Worm (Caenorhabditis elegans) whole organism, late embryonic: Measurements from ENCODE around the gene nhr-16.

Experiments
- K02D7.2 ChIP-seq: sonication (generic microtip); optimal IDR thresholded peaks from 2 replicates; lab custom pipeline; 2017; ENCODE audit warnings: mild to moderate bottlenecking, missing genetic modification characterization, missing compliant biosample characterization
- Y22D7AL.16 ChIP-seq: sonication (generic microtip); optimal IDR thresholded peaks from 2 replicates; lab custom pipeline; 2016; ENCODE audit warnings: missing genetic modification characterization, missing compliant biosample characterization
- ahr-1 ChIP-seq: sonication (generic microtip); optimal IDR thresholded peaks from 2 replicates; lab custom pipeline; 2016; ENCODE audit warnings: missing genetic modification characterization, missing compliant biosample characterization
- ceh-2 ChIP-seq: sonication (generic microtip); optimal IDR thresholded peaks from 2 replicates; lab custom pipeline; 2016; ENCODE audit warnings: missing genotype, missing genetic modification characterization, missing compliant biosample characterization
- ceh-22 ChIP-seq: sonication (generic microtip); optimal IDR thresholded peaks from 2 replicates; lab custom pipeline; 2017; ENCODE audit warnings: missing biosample characterization, missing genetic modification characterization
- ceh-30 ChIP-seq: fragments of 150-350 bp; optimal IDR thresholded peaks from 2 replicates; lab custom pipeline; 2014; ENCODE audit warnings: missing biosample characterization, missing genetic modification characterization
- ceh-34 ChIP-seq: sonication (generic microtip); optimal IDR thresholded peaks from 2 replicates; lab custom pipeline; 2016; ENCODE audit warnings: mild to moderate bottlenecking, missing genetic modification characterization, missing compliant biosample characterization
- ceh-45 ChIP-seq: fragments of 200-800 bp; sonication (Bioruptor generic); IDR thresholded peaks from 2 replicates; pipeline ENCODE4 v1.3.6; 2022; ENCODE audit warnings: missing genetic modification reagents, missing genetic modification characterization, missing compliant biosample characterization
- ceh-48 ChIP-seq: sonication (generic microtip); optimal IDR thresholded peaks from 2 replicates; lab custom pipeline; 2016; ENCODE audit warnings: missing genetic modification characterization, inconsistent platforms, missing compliant biosample characterization
- ceh-9 ChIP-seq: sonication (generic microtip); optimal IDR thresholded peaks from 2 replicates; lab custom pipeline; 2016; ENCODE audit warnings: mild to moderate bottlenecking, missing genetic modification characterization, inconsistent platforms, missing compliant biosample characterization
- che-1 ChIP-seq: sonication (generic microtip); optimal IDR thresholded peaks from 2 replicates; lab custom pipeline; 2016; ENCODE audit warnings: mild to moderate bottlenecking, missing genetic modification characterization, missing compliant biosample characterization
- dmd-4 ChIP-seq: sonication (generic microtip); optimal IDR thresholded peaks from 2 replicates; lab custom pipeline; 2016; ENCODE audit warnings: borderline replicate concordance, missing genetic modification characterization, missing compliant biosample characterization
- elt-2 ChIP-seq: sonication (generic microtip); optimal IDR thresholded peaks from 2 replicates; lab custom pipeline; 2016; ENCODE audit warnings: missing genetic modification reagents, missing genetic modification characterization, missing compliant biosample characterization
- elt-4 ChIP-seq: sonication (generic microtip); optimal IDR thresholded peaks from 2 replicates; lab custom pipeline; 2016; ENCODE audit warnings: missing genetic modification characterization, missing compliant biosample characterization
- ets-4 ChIP-seq: sonication (generic microtip); optimal IDR thresholded peaks from 2 replicates; lab custom pipeline; 2016; ENCODE audit warnings: missing genetic modification characterization, missing compliant biosample characterization
- eyg-1 ChIP-seq: sonication (generic microtip); optimal IDR thresholded peaks from 2 replicates; lab custom pipeline; 2016; ENCODE audit warnings: missing genotype, missing genetic modification characterization, missing compliant biosample characterization
- fkh-10 ChIP-seq: fragments of 150-350 bp; optimal IDR thresholded peaks from 2 replicates; lab custom pipeline; 2014; ENCODE audit warnings: missing biosample characterization, missing genetic modification reagents, missing genetic modification characterization
- gmeb-2 ChIP-seq: sonication (generic microtip); optimal IDR thresholded peaks from 2 replicates; lab custom pipeline; 2016; ENCODE audit warnings: missing genetic modification characterization, inconsistent platforms, missing compliant biosample characterization
- hlh-13 ChIP-seq: fragments of 200-800 bp; sonication (Bioruptor generic); optimal IDR thresholded peaks from 2 replicates; lab custom pipeline; 2018; ENCODE audit warnings: mild to moderate bottlenecking, missing genetic modification characterization, missing compliant biosample characterization
- hlh-15 ChIP-seq: sonication (generic microtip); optimal IDR thresholded peaks from 2 replicates; lab custom pipeline; 2016; ENCODE audit warnings: missing genetic modification characterization, missing compliant biosample characterization
- hlh-8 ChIP-seq: sonication (generic microtip); optimal IDR thresholded peaks from 2 replicates; lab custom pipeline; 2016; ENCODE audit warnings: missing genotype, missing genetic modification characterization, missing compliant biosample characterization
- lin-11 ChIP-seq: fragments of 200-800 bp; sonication (Bioruptor generic); optimal IDR thresholded peaks from 2 replicates; lab custom pipeline; 2018; ENCODE audit warnings: mild to moderate bottlenecking, missing genetic modification characterization, missing compliant biosample characterization
- nfya-1 ChIP-seq: sonication (generic microtip); optimal IDR thresholded peaks from 2 replicates; lab custom pipeline; 2017; ENCODE audit warnings: missing genetic modification characterization, mild to moderate bottlenecking, missing compliant biosample characterization, antibody characterized with exemption, moderate library complexity
- npax-4 ChIP-seq: sonication (generic microtip); optimal IDR thresholded peaks from 2 replicates; lab custom pipeline; 2016; ENCODE audit warnings: missing genetic modification characterization, missing compliant biosample characterization
- odd-2 ChIP-seq: sonication (generic microtip); optimal IDR thresholded peaks from 2 replicates; lab custom pipeline; 2017; ENCODE audit warnings: antibody characterized with exemption, mild to moderate bottlenecking, missing genetic modification characterization, missing compliant biosample characterization
- pat-9 ChIP-seq: fragments of 200-800 bp; sonication (Bioruptor generic); optimal IDR thresholded peaks from 2 replicates; lab custom pipeline; 2018; ENCODE audit warnings: mild to moderate bottlenecking, missing genetic modification characterization, moderate library complexity, missing compliant biosample characterization
- pax-1 ChIP-seq: fragments of 150-350 bp; optimal IDR thresholded peaks from 2 replicates; lab custom pipeline; 2014; ENCODE audit warnings: missing biosample characterization, missing genetic modification characterization
- pha-4 ChIP-seq: fragments of 150-350 bp; optimal IDR thresholded peaks from 2 replicates; lab custom pipeline; 2018; ENCODE audit warnings: missing biosample characterization, missing genetic modification reagents, missing genetic modification characterization
- sox-2 ChIP-seq: fragments of 200-800 bp; sonication (Bioruptor generic); IDR thresholded peaks from 2 replicates; pipeline ENCODE4 v1.3.6; 2022; ENCODE audit warnings: missing genetic modification reagents, missing genetic modification characterization, missing compliant biosample characterization
- syd-9 ChIP-seq: sonication (generic microtip); optimal IDR thresholded peaks from 2 replicates; lab custom pipeline; 2016; ENCODE audit warnings: mild to moderate bottlenecking, missing genetic modification characterization, moderate library complexity, missing compliant biosample characterization
- tbx-2 ChIP-seq: sonication (generic microtip); optimal IDR thresholded peaks from 2 replicates; lab custom pipeline; 2016; ENCODE audit warnings: missing genetic modification characterization, missing compliant biosample characterization
- ttx-3 ChIP-seq: sonication (generic microtip); optimal IDR thresholded peaks from 2 replicates; lab custom pipeline; 2016; ENCODE audit warnings: missing genetic modification reagents, missing genetic modification characterization, missing compliant biosample characterization
- unc-42 ChIP-seq: sonication (generic microtip); optimal IDR thresholded peaks from 2 replicates; lab custom pipeline; 2016; ENCODE audit warnings: missing genotype, missing genetic modification characterization, missing compliant biosample characterization
- zip-5 ChIP-seq: sonication (generic microtip); optimal IDR thresholded peaks from 2 replicates; lab custom pipeline; 2016; ENCODE audit warnings: missing genetic modification characterization, missing compliant biosample characterization

Gene nhr-16

ce11 chrII:4409650-4410049 is 29.0 kb upstream of the nhr-16 start:
- TF ChIP-seq pha-4 (tag; lab: Kevin White, UChicago) (no peak), nfya-1 (tag; lab: Kevin White, UChicago) (peak; percentile 88), odd-2 (tag; lab: Kevin White, UChicago) (no peak), sox-2 (GFP tag; lab: Robert Waterston, UW) (no peak), ceh-48 (tag; lab: Kevin White, UChicago) (no peak), unc-42 (no peak)

DNA sequence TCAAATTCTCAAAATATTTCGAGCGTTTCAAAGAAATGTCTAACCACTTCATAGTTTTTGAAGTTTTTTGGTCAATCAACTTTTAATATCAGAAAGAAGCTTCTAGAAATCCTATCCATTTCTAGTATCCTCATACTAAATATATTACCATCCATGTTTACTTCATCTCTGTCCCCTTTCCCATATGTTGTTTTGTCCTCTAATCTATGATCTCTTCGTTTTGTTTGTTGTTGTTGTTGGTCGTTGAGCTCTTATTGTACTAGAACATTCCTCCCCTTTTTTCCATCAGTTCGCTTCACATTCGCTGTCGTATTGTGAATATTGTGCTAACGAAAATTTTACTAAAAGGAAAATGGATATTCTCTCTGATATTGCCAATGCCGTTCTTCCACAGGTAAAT is 21.3 kb upstream of the nhr-16 start, which contains the start of gene sod-5:
Gene sod-5 (plus strand): TSS at position 301 of the 400 bp plus-strand sequence.
- TF ChIP-seq zip-5 (tag; lab: Kevin White, UChicago) = no peak
- TF ChIP-seq Y22D7AL.16 = no peak
- TF ChIP-seq ttx-3 (tag; lab: Kevin White, UChicago) = no peak
- TF ChIP-seq gmeb-2 = no peak
- no peak for TF ChIP-seq K02D7.2 (tag; lab: Kevin White, UChicago)
- TF ChIP-seq hlh-13 = no peak
- no peak for TF ChIP-seq ets-4 (tag; lab: Kevin White, UChicago)
- TF ChIP-seq lin-11 (tag; lab: Kevin White, UChicago) = no peak
- TF ChIP-seq ceh-45 = no peak
- TF ChIP-seq pat-9 (tag; lab: Kevin White, UChicago) = no peak
- TF ChIP-seq hlh-15 (tag; lab: Kevin White, UChicago) = no peak
- TF ChIP-seq hlh-8 (tag; lab: Kevin White, UChicago) = no peak

- TF ChIP-seq pax-1 (no peak), ceh-2 (tag; lab: Kevin White, UChicago) (no peak), ceh-22 (tag; lab: Kevin White, UChicago) (no peak), zip-5 (tag; lab: Kevin White, UChicago) (no peak), tbx-2 (tag; lab: Kevin White, UChicago) (no peak), Y22D7AL.16 (no peak), ceh-30 (tag; lab: Kevin White, UChicago) (no peak), hlh-15 (tag; lab: Kevin White, UChicago) (no peak), che-1 (tag; lab: Kevin White, UChicago) (no peak), syd-9 (tag; lab: Kevin White, UChicago) (no peak), ahr-1 (tag; lab: Kevin White, UChicago) (no peak), ceh-9 (no peak), dmd-4 (tag; lab: Kevin White, UChicago) (no peak)
These were observed 18.6 kb upstream of the nhr-16 start, which contains the start of gene bpnt-1 for ce11 chrII:4419956-4420355. Gene bpnt-1, plus strand, starts transcription at chrII:4420256.

ce11 chrII:4424807-4425206 is 13.8 kb upstream of the nhr-16 start, which contains the start of the genes dcaf-13 and toe-1:
Gene dcaf-13, minus strand, starts transcription at chrII:4424902.
Gene toe-1, plus strand, starts transcription at chrII:4425167.
- TF ChIP-seq elt-2 (peak; percentile 8), fkh-10 (GFP tag; lab: Kevin White, UChicago) (no peak)
- TF ChIP-seq, all 69 proteins: peak for 1

DNA sequence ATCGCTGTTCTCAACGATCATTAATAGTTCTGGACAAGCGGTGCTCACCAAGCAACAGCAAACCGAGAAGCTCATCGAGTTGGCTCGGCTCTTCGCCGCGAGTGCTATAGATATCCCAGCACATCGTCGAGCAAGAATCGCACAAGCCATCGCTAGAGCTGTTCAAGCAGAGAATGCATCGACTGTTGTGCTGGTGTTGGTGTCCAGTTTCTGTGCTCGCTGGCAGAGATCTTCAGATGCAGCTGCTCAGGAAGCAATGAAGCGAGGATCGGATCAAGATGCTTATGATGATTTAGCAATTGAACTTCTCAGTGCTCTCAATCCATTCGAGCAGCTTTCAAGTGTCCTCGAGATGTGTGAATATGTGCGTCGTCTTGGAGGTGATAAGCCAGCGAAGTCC is 10.5 kb upstream of the nhr-16 start:
- TF ChIP-seq odd-2 (tag; lab: Kevin White, UChicago) = no peak
- no peak for TF ChIP-seq npax-4 (tag; lab: Kevin White, UChicago)
- no peak for TF ChIP-seq eyg-1 (tag; lab: Kevin White, UChicago)
- no peak for TF ChIP-seq ceh-34 (tag; lab: Kevin White, UChicago)
- no peak for TF ChIP-seq elt-4
